Worm (Caenorhabditis elegans) whole organism, L4/young adult: ENCODE results near the gene R13A5.7.

Experiments
- W03F9.2 ChIP-seq: fragments of 150-350 bp; optimal IDR thresholded peaks from 2 replicates; lab custom pipeline; 2014; ENCODE audit warnings: missing biosample characterization, missing genetic modification characterization
- him-1 ChIP-seq: sonication (generic microtip); optimal IDR thresholded peaks from 2 replicates; lab custom pipeline; 2016; ENCODE audit warnings: missing genotype, missing genetic modification reagents, missing genetic modification characterization, missing compliant biosample characterization

DNA sequence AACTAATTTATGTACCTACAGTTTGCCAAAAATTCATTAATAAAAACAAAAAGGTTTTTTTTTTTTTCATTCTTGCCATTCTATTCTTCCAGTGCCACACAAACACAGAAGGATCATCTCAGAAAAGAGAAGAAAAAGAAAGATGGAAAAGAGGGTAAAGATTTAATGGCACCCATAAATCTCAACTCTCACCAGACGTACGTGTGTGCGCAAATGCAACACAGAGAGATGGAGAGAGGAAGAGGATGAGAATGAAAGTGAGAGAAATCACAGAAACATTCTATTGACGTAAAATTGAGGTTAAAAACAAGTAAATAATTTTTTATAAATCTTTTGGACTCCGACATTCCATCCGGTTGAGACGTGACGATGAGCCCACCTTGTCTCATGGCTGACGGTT is 25.7 kb downstream of the R13A5.7 start:
- TF ChIP-seq him-1 (tag; lab: Kevin White, UChicago): no peak
- TF ChIP-seq W03F9.2 (tag; lab: Kevin White, UChicago): no peak
